Fruit fly (Drosophila melanogaster): ENCODE results near the gene CG16890.

CG16890 gene

dm6 chr2L:13778648-13779047, 5.5 kb downstream of the CG16890 start (continued):
- TF ChIP-seq CG10543 (GFP tag; optimal IDR thresholded peaks at IDR 0.05) (no peak), tx (GFP tag; optimal IDR thresholded peaks at IDR 0.05) (peak; percentile 26), ab (GFP tag; optimal IDR thresholded peaks at IDR 0.05) (no peak), sna (GFP tag; IDR thresholded peaks at IDR 0.05; ENCODE audit: partially characterized antibody) (no peak), zf30C (GFP tag; optimal IDR thresholded peaks at IDR 0.05) (peak; percentile 8), jigr1 (GFP tag; IDR thresholded peaks at IDR 0.05) (no peak), CG15073 (GFP tag; optimal IDR thresholded peaks at IDR 0.05) (no peak), pb (GFP tag; optimal IDR thresholded peaks at IDR 0.05) (no peak), wek (GFP tag; optimal IDR thresholded peaks at IDR 0.05) (no peak), CG30431 (GFP tag; optimal IDR thresholded peaks at IDR 0.05) (peak; percentile 10), CrebB (tag; optimal IDR thresholded peaks at IDR 0.05) (no peak), gsb-n (tag; optimal IDR thresholded peaks at IDR 0.05) (peak; percentile 32), CG12236 (GFP tag; optimal IDR thresholded peaks at IDR 0.05) (peak; percentile 13), CG9817 (tag; optimal IDR thresholded peaks at IDR 0.05) (peak; percentile 41), org-1 (GFP tag; optimal IDR thresholded peaks at IDR 0.05) (peak; percentile 66), CG17186 (GFP tag; optimal IDR thresholded peaks at IDR 0.05) (no peak), croc (GFP tag; conservative IDR thresholded peaks at IDR 0.05) (no peak; the same call in 2 of the 3 replicates), tio (GFP tag; optimal IDR thresholded peaks at IDR 0.05) (peak; percentile 56), danr (GFP tag; IDR thresholded peaks at IDR 0.05) (no peak), CG12744 (GFP tag; optimal IDR thresholded peaks at IDR 0.05) (no peak), CG12104 (GFP tag; optimal IDR thresholded peaks at IDR 0.05) (peak; percentile 51), CG7372 (GFP tag; IDR thresholded peaks at IDR 0.05) (peak; percentile 12; the same call in 1 of the 2 replicates), peb (GFP tag; IDR thresholded peaks at IDR 0.05) (no peak), Ravus (GFP tag; IDR thresholded peaks at IDR 0.05) (peak; percentile 31), Blimp-1 (GFP tag; optimal IDR thresholded peaks at IDR 0.05) (no peak), zfh1 (GFP tag; IDR thresholded peaks at IDR 0.05) (peak; percentile 51), CG8290 (GFP tag; optimal IDR thresholded peaks at IDR 0.05) (no peak), CG8290 (tag; optimal IDR thresholded peaks at IDR 0.05) (no peak), Sox100B (GFP tag; optimal IDR thresholded peaks at IDR 0.05) (peak; percentile 68), CG18262 (tag; optimal IDR thresholded peaks at IDR 0.05) (peak; percentile 52), chm (GFP tag; IDR thresholded peaks at IDR 0.05) (no peak), CG2129 (GFP tag; IDR thresholded peaks at IDR 0.05; ENCODE audit: partially characterized antibody) (no peak), CkIIα-i1 (GFP tag; IDR thresholded peaks at IDR 0.05) (no peak), Gug (GFP tag; IDR thresholded peaks at IDR 0.05) (0 out of 4 replicates have a peak, but pooled peaks have one; percentile 19), hkb (optimal IDR thresholded peaks at IDR 0.05) (no peak), hkb (GFP tag; IDR thresholded peaks at IDR 0.05) (peak; percentile 69), CG12071 (GFP tag; optimal IDR thresholded peaks at IDR 0.05) (no peak), sens-2 (GFP tag; IDR thresholded peaks at IDR 0.05) (no peak), CG6854 (GFP tag; optimal IDR thresholded peaks at IDR 0.05) (no peak), Vsx1 (GFP tag; optimal IDR thresholded peaks at IDR 0.05) (peak; percentile 30), CG12219 (GFP tag; optimal IDR thresholded peaks at IDR 0.05) (no peak), Dfd (GFP tag; optimal IDR thresholded peaks at IDR 0.05) (no peak), oc (tag; optimal IDR thresholded peaks at IDR 0.05) (no peak), Stat92E (GFP tag; optimal IDR thresholded peaks at IDR 0.05) (no peak), gem (tag; optimal IDR thresholded peaks at IDR 0.05) (peak; percentile 85), crol (GFP tag; IDR thresholded peaks at IDR 0.05) (no peak), CG7357 (GFP tag; IDR thresholded peaks at IDR 0.05) (no peak), HLH54F (GFP tag; optimal IDR thresholded peaks at IDR 0.05) (peak; percentile 35), Atf6 (GFP tag; IDR thresholded peaks at IDR 0.05) (0 out of 2 replicates have a peak, but pooled peaks have one; percentile 37), tup (GFP tag; optimal IDR thresholded peaks at IDR 0.05) (no peak), twi (tag; optimal IDR thresholded peaks at IDR 0.05) (no peak), Hr78 (GFP tag; optimal IDR thresholded peaks at IDR 0.05) (no peak)
